Fruit fly (Drosophila melanogaster) whole organism, embryonic: ENCODE measurements around the gene CG43245.
A peak's percentile ranks its signal among the peaks of the same experiment; 100 is the strongest.

ENCODE experiments used
- ATbp ChIP-seq: fragments of 200-800 bp; sonication (Bioruptor generic); optimal IDR thresholded peaks from 2 replicates; lab custom pipeline; 2017; ENCODE audit warnings: missing biosample characterization, mild to moderate bottlenecking, missing genetic modification characterization, missing genetic modification reagents
- CG10543 ChIP-seq: fragments of 200-800 bp; sonication (Bioruptor generic); optimal IDR thresholded peaks from 3 replicates; lab custom pipeline; 2017; ENCODE audit warnings: missing biosample characterization, mild to moderate bottlenecking, missing genetic modification characterization, moderate library complexity
- CG13296 ChIP-seq: fragments of 200-800 bp; sonication (Bioruptor generic); optimal IDR thresholded peaks from 3 replicates; lab custom pipeline; 2018; ENCODE audit warnings: missing biosample characterization, mild to moderate bottlenecking, missing genetic modification characterization
- CG14050 ChIP-seq: fragments of 200-800 bp; sonication (Bioruptor generic); IDR thresholded peaks from 3 replicates; pipeline ENCODE4 v1.3.6; 2022; ENCODE audit warnings: missing biosample characterization, missing genetic modification characterization
- CG17186 ChIP-seq: fragments of 200-800 bp; sonication (Bioruptor generic); optimal IDR thresholded peaks from 3 replicates; lab custom pipeline; 2017; ENCODE audit warnings: missing biosample characterization, missing genetic modification reagents, missing genetic modification characterization
- CG17361 ChIP-seq: fragments of 200-800 bp; sonication (Bioruptor generic); IDR thresholded peaks from 3 replicates; pipeline ENCODE4 v1.3.6; 2022; ENCODE audit warnings: missing biosample characterization, missing genetic modification characterization
- CG17612 ChIP-seq: fragments of 200-800 bp; sonication (Bioruptor generic); IDR thresholded peaks from 2 replicates; pipeline ENCODE4 v1.3.6; 2022; ENCODE audit warnings: missing biosample characterization, missing genetic modification characterization
- CG18011 ChIP-seq: fragments of 200-800 bp; sonication (Bioruptor generic); optimal IDR thresholded peaks from 2 replicates; lab custom pipeline; 2017; ENCODE audit warnings: missing biosample characterization, missing genetic modification characterization, mild to moderate bottlenecking, moderate library complexity, missing genotype
- CG18599 ChIP-seq: fragments of 200-800 bp; sonication (Bioruptor generic); optimal IDR thresholded peaks from 3 replicates; lab custom pipeline; 2017; ENCODE audit warnings: missing biosample characterization, missing genetic modification characterization, mild to moderate bottlenecking, moderate library complexity, missing genetic modification reagents
- CG18619 ChIP-seq: fragments of 200-800 bp; sonication (Bioruptor generic); optimal IDR thresholded peaks from 3 replicates; lab custom pipeline; 2017; ENCODE audit warnings: missing biosample characterization, mild to moderate bottlenecking, missing genetic modification characterization
- CG30431 ChIP-seq: fragments of 200-800 bp; sonication (Bioruptor generic); optimal IDR thresholded peaks from 2 replicates; lab custom pipeline; 2017; ENCODE audit warnings: missing biosample characterization, missing genetic modification characterization
- CG4282 ChIP-seq: fragments of 200-800 bp; sonication (Bioruptor generic); optimal IDR thresholded peaks from 2 replicates; lab custom pipeline; 2016; ENCODE audit warnings: missing biosample characterization, missing genetic modification characterization
- CG4424 ChIP-seq: fragments of 200-800 bp; sonication (Bioruptor generic); optimal IDR thresholded peaks from 3 replicates; lab custom pipeline; 2016; ENCODE audit warnings: missing biosample characterization, missing genetic modification characterization
- CG4617 ChIP-seq: fragments of 200-800 bp; sonication (Bioruptor generic); optimal IDR thresholded peaks from 3 replicates; lab custom pipeline; 2016; ENCODE audit warnings: missing biosample characterization, missing genetic modification characterization, borderline replicate concordance
- CG4707 ChIP-seq: fragments of 200-800 bp; sonication (Bioruptor generic); optimal IDR thresholded peaks from 2 replicates; lab custom pipeline; 2018; ENCODE audit warnings: missing biosample characterization, mild to moderate bottlenecking, missing genetic modification characterization, moderate library complexity
- CG6765 ChIP-seq: fragments of 200-800 bp; sonication (Bioruptor generic); optimal IDR thresholded peaks from 3 replicates; lab custom pipeline; 2017; ENCODE audit warnings: missing biosample characterization, mild to moderate bottlenecking, missing genetic modification characterization
- CG7745 ChIP-seq: fragments of 200-800 bp; sonication (Bioruptor generic); optimal IDR thresholded peaks from 2 replicates; lab custom pipeline; 2018; ENCODE audit warnings: missing biosample characterization, mild to moderate bottlenecking, missing genetic modification characterization, moderate library complexity
- CG7987 ChIP-seq: fragments of 200-800 bp; sonication (Bioruptor generic); optimal IDR thresholded peaks from 2 replicates; lab custom pipeline; 2018; ENCODE audit warnings: missing biosample characterization, mild to moderate bottlenecking, missing genetic modification characterization, moderate library complexity
- CG8924 ChIP-seq: fragments of 200-800 bp; optimal IDR thresholded peaks from 3 replicates; lab custom pipeline; 2019; ENCODE audit warnings: missing biosample characterization, mild to moderate bottlenecking, missing genetic modification characterization, moderate library complexity
- CG9727 ChIP-seq: fragments of 200-800 bp; sonication (Bioruptor generic); optimal IDR thresholded peaks from 3 replicates; lab custom pipeline; 2017; ENCODE audit warnings: missing biosample characterization, mild to moderate bottlenecking, missing genetic modification characterization
- CG9932 ChIP-seq: fragments of 200-800 bp; sonication (Bioruptor generic); IDR thresholded peaks from 2 replicates; pipeline ENCODE4 v1.3.6; 2022; ENCODE audit warnings: missing biosample characterization, missing genetic modification characterization
- CrebB ChIP-seq: fragments of 200-800 bp; sonication (Bioruptor generic); optimal IDR thresholded peaks from 3 replicates; lab custom pipeline; 2018; ENCODE audit warnings: missing biosample characterization, mild to moderate bottlenecking, missing genetic modification characterization
- HmgD ChIP-seq: fragments of 200-800 bp; sonication (Bioruptor generic); optimal IDR thresholded peaks from 3 replicates; lab custom pipeline; 2016; ENCODE audit warnings: missing biosample characterization, missing genetic modification characterization
- Lhr ChIP-seq: fragments of 200-800 bp; sonication (Bioruptor generic); optimal IDR thresholded peaks from 3 replicates; lab custom pipeline; 2017; ENCODE audit warnings: mild to moderate bottlenecking, missing biosample characterization, missing genetic modification reagents, missing genetic modification characterization
- Nf-YB ChIP-seq: fragments of 200-800 bp; sonication (Bioruptor generic); optimal IDR thresholded peaks from 3 replicates; lab custom pipeline; 2019; ENCODE audit warnings: missing biosample characterization, mild to moderate bottlenecking, missing genetic modification characterization, moderate library complexity
- Optix ChIP-seq: fragments of 200-800 bp; sonication (Bioruptor generic); IDR thresholded peaks from 3 replicates; pipeline ENCODE4 v1.3.6; 2022; ENCODE audit warnings: missing biosample characterization, missing genetic modification characterization
- Ptx1 ChIP-seq: fragments of 200-800 bp; sonication (Bioruptor generic); IDR thresholded peaks from 2 replicates; pipeline ENCODE4 v1.3.6; 2022; ENCODE audit warnings: missing biosample characterization, missing genetic modification characterization
- al ChIP-seq: fragments of 200-800 bp; sonication (Bioruptor generic); IDR thresholded peaks from 2 replicates; pipeline ENCODE4 v1.3.6; 2022; ENCODE audit warnings: missing biosample characterization, missing genetic modification characterization
- cato ChIP-seq: fragments of 200-800 bp; sonication (Bioruptor generic); optimal IDR thresholded peaks from 2 replicates; lab custom pipeline; 2016; ENCODE audit warnings: missing biosample characterization, missing genetic modification characterization, borderline replicate concordance
- chm ChIP-seq: fragments of 200-800 bp; sonication (Bioruptor generic); IDR thresholded peaks from 2 replicates; pipeline ENCODE4 v1.3.6; 2022; ENCODE audit warnings: missing biosample characterization, missing genetic modification characterization
- chn ChIP-seq: fragments of 200-800 bp; sonication (Bioruptor generic); optimal IDR thresholded peaks from 2 replicates; lab custom pipeline; 2016; ENCODE audit warnings: missing biosample characterization, missing genetic modification characterization
- ci ChIP-seq: fragments of 200-800 bp; sonication (Bioruptor generic); IDR thresholded peaks from 3 replicates; pipeline ENCODE4 v1.3.6; 2022; ENCODE audit warnings: missing biosample characterization, missing genetic modification characterization
- dmrt11E ChIP-seq: fragments of 200-800 bp; sonication (Bioruptor generic); optimal IDR thresholded peaks from 3 replicates; lab custom pipeline; 2018; ENCODE audit warnings: missing biosample characterization, mild to moderate bottlenecking, missing genetic modification characterization, moderate library complexity
- eve ChIP-seq, 2 experiments: fragments of >200 bp; optimal IDR thresholded peaks; 2 replicates each; lab custom pipeline; 2017; ENCODE audit warnings: missing biosample characterization in 2 of 2, missing genetic modification characterization in 2 of 2
- eyg ChIP-seq: fragments of 200-800 bp; sonication (Bioruptor generic); optimal IDR thresholded peaks from 3 replicates; lab custom pipeline; 2016; ENCODE audit warnings: missing biosample characterization, missing genetic modification characterization
- gcm ChIP-seq: fragments of 200-800 bp; sonication (Bioruptor generic); optimal IDR thresholded peaks from 2 replicates; lab custom pipeline; 2019; ENCODE audit warnings: missing biosample characterization, mild to moderate bottlenecking, missing genetic modification characterization, moderate library complexity
- gt ChIP-seq: fragments of 200-800 bp; sonication (Bioruptor generic); IDR thresholded peaks from 2 replicates; pipeline ENCODE4 v1.3.6; 2022; ENCODE audit warnings: missing biosample characterization, missing genetic modification characterization
- hb ChIP-seq: fragments of 200-800 bp; sonication (Bioruptor generic); IDR thresholded peaks from 3 replicates; pipeline ENCODE4 v1.3.6; 2022; ENCODE audit warnings: missing biosample characterization, missing genetic modification characterization; ENCODE audit not compliant: partially characterized antibody
- lov ChIP-seq, 2 experiments: fragments of 200-800 bp in 1 of 2; fragments of >200 bp in 1 of 2; sonication (Bioruptor generic) in 1 of 2; IDR thresholded peaks in 1 of 2; optimal IDR thresholded peaks in 1 of 2; 2 replicates in 1 of 2; 3 replicates in 1 of 2; pipeline versions ENCODE4 v1.3.6 to Lab custom; 2017 to 2022; ENCODE audit warnings: missing biosample characterization in 1 of 2, missing genetic modification characterization in 1 of 2
- mld ChIP-seq: fragments of 200-800 bp; sonication (Bioruptor generic); IDR thresholded peaks from 3 replicates; pipeline ENCODE4 v1.3.6; 2022; ENCODE audit warnings: missing biosample characterization, missing genetic modification characterization; ENCODE audit not compliant: partially characterized antibody
- psq ChIP-seq: fragments of 200-800 bp; sonication (Bioruptor generic); optimal IDR thresholded peaks from 2 replicates; lab custom pipeline; 2017; ENCODE audit warnings: missing biosample characterization, missing genetic modification characterization
- ranshi ChIP-seq: fragments of 200-800 bp; sonication (Bioruptor generic); IDR thresholded peaks from 2 replicates; pipeline ENCODE4 v1.3.6; 2022; ENCODE audit warnings: missing biosample characterization, missing genetic modification characterization
- repo ChIP-seq: fragments of 200-800 bp; sonication (Bioruptor generic); optimal IDR thresholded peaks from 2 replicates; lab custom pipeline; 2016; ENCODE audit warnings: missing biosample characterization, missing genetic modification characterization
- ro ChIP-seq: fragments of 200-800 bp; sonication (Bioruptor generic); IDR thresholded peaks from 2 replicates; pipeline ENCODE4 v1.3.6; 2022; ENCODE audit warnings: missing biosample characterization, missing genetic modification characterization
- sd ChIP-seq: fragments of 200-800 bp; sonication (Bioruptor generic); optimal IDR thresholded peaks from 3 replicates; lab custom pipeline; 2018; ENCODE audit warnings: missing biosample characterization, mild to moderate bottlenecking, missing genetic modification characterization, moderate library complexity
- seq ChIP-seq: fragments of 200-800 bp; sonication (Bioruptor generic); IDR thresholded peaks from 2 replicates; pipeline ENCODE4 v1.3.6; 2022; ENCODE audit warnings: missing biosample characterization, missing genetic modification characterization
- shn ChIP-seq: fragments of 200-800 bp; sonication (Bioruptor generic); optimal IDR thresholded peaks from 3 replicates; lab custom pipeline; 2016; ENCODE audit warnings: missing biosample characterization, missing genetic modification characterization
- slp2 ChIP-seq: fragments of 200-800 bp; sonication (Bioruptor generic); optimal IDR thresholded peaks from 2 replicates; lab custom pipeline; 2016; ENCODE audit warnings: missing biosample characterization, missing genetic modification characterization
- ssp ChIP-seq: fragments of 200-800 bp; sonication (Bioruptor generic); IDR thresholded peaks from 2 replicates; pipeline ENCODE4 v1.3.6; 2022; ENCODE audit warnings: missing biosample characterization, missing genetic modification characterization
- yki ChIP-seq: fragments of >200 bp; optimal IDR thresholded peaks from 3 replicates; lab custom pipeline; 2018

Gene CG43245

DNA sequence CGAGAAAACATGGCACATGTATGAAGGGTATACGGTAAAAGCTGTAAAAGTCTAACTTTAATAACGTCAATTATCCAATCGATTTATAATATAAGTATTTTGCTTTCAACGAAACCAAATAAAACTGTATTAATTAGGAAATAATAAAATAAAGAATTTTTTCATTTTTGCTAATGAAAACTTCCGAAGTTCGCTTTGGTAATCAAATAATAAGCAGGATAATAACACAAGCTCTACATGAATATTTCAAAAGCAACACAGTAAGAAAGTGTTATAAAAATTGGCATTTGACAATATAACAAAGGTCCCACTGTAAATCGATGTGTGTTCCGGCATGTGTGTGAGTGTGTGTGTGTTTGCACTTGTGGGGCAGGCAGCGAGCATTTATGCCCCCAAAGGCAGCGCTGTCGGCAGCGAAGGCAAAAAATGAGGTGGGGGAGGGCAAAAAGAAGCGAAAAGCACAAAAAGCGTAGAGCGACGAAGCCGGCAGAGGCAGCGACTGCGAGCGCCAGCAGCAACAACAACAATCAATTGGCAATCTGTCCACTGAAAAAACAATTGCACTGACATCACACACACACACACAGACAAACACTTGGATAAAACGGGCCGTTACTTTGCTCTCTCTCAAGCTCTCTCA lies 35.1 kb upstream of the CG43245 start (continued):
- TF ChIP-seq CG17186 (GFP tag; lab: Kevin White, UChicago), result no peak
- TF ChIP-seq repo, result no peak
- no peak for TF ChIP-seq ssp (GFP tag; lab: Robert Waterston, UW)
- TF ChIP-seq Ptx1, result peak; percentile 35; the same call in 1 of the 2 replicates
- no peak for TF ChIP-seq hb (GFP tag; lab: Robert Waterston, UW)
- peak; percentile 21 for TF ChIP-seq CG18599 (GFP tag; lab: Kevin White, UChicago)
- no peak for TF ChIP-seq chm (GFP tag; lab: Robert Waterston, UW)
- no peak for TF ChIP-seq slp2 (GFP tag; lab: Kevin White, UChicago)
- no peak for TF ChIP-seq CG9932 (GFP tag; lab: Robert Waterston, UW)
- no peak for TF ChIP-seq Nf-YB (GFP tag; lab: Kevin White, UChicago)
- no peak for TF ChIP-seq eve (GFP tag; optimal IDR thresholded peaks at IDR 0.05; lab: Kevin White, UChicago)
- TF ChIP-seq psq, result no peak
- TF ChIP-seq CG6765 (GFP tag; lab: Kevin White, UChicago), result no peak
- TF ChIP-seq CG13296 (GFP tag; lab: Kevin White, UChicago), result no peak
- TF ChIP-seq shn (GFP tag; lab: Kevin White, UChicago), result no peak
- TF ChIP-seq ro, result no peak
- TF ChIP-seq CG7987 (GFP tag; lab: Kevin White, UChicago), result no peak
- no peak for TF ChIP-seq CrebB
- no peak for TF ChIP-seq sd (tag; lab: Kevin White, UChicago)
- TF ChIP-seq seq (GFP tag; lab: Robert Waterston, UW), result no peak
- TF ChIP-seq al (GFP tag; lab: Robert Waterston, UW), result no peak
- no peak for TF ChIP-seq mld (GFP tag; lab: Robert Waterston, UW)
- 0 out of 2 replicates have a peak, but pooled peaks have one; percentile 32 for TF ChIP-seq CG17612
- TF ChIP-seq yki (lab: Kevin White, UChicago), result no peak
- TF ChIP-seq CG18619 (GFP tag; lab: Kevin White, UChicago), result no peak
- no peak for TF ChIP-seq Lhr (GFP tag; lab: Kevin White, UChicago)
- no peak for TF ChIP-seq gcm (GFP tag; lab: Kevin White, UChicago)
- TF ChIP-seq gt (GFP tag; lab: Robert Waterston, UW), result no peak
- TF ChIP-seq CG4707 (GFP tag; lab: Kevin White, UChicago), result peak; percentile 9
- no peak for TF ChIP-seq CG4617 (GFP tag; lab: Kevin White, UChicago)
- no peak for TF ChIP-seq cato (GFP tag; lab: Kevin White, UChicago)
- no peak for TF ChIP-seq CG18011 (GFP tag; lab: Kevin White, UChicago)
- TF ChIP-seq ranshi (GFP tag; lab: Robert Waterston, UW), result peak; percentile 35; the same call in 1 of the 2 replicates
- no peak for TF ChIP-seq chn
- no peak for TF ChIP-seq HmgD
- TF ChIP-seq CG7745 (tag; lab: Kevin White, UChicago), result no peak
- no peak for TF ChIP-seq lov (optimal IDR thresholded peaks at IDR 0.05; lab: Kevin White, UChicago)
- TF ChIP-seq lov (GFP tag; IDR thresholded peaks at IDR 0.05; lab: Robert Waterston, UW), result 0 out of 3 replicates have a peak, but pooled peaks have one; percentile 21
- TF ChIP-seq CG4424 (GFP tag; lab: Kevin White, UChicago), result no peak
- no peak for TF ChIP-seq eyg (GFP tag; lab: Kevin White, UChicago)
- TF ChIP-seq ci (GFP tag; lab: Robert Waterston, UW), result 0 out of 3 replicates have a peak, but pooled peaks have one; percentile 5
- no peak for TF ChIP-seq CG14050 (GFP tag; lab: Robert Waterston, UW)
- TF ChIP-seq CG8924 (tag; lab: Kevin White, UChicago), result no peak
- TF ChIP-seq CG9727 (GFP tag; lab: Kevin White, UChicago), result no peak
- TF ChIP-seq ATbp (GFP tag; lab: Kevin White, UChicago), result peak; percentile 27
- no peak for TF ChIP-seq CG10543 (GFP tag; lab: Kevin White, UChicago)
- no peak for TF ChIP-seq CG30431
- no peak for TF ChIP-seq CG17361 (GFP tag; lab: Robert Waterston, UW)
- no peak for TF ChIP-seq dmrt11E (tag; lab: Kevin White, UChicago)
- no peak for TF ChIP-seq Optix
- no peak for TF ChIP-seq CG4282
